Worm (Caenorhabditis elegans): ENCODE results near the gene zim-1.

ce11 chrIV:10513266-10513665 lies 33.6 kb upstream of the zim-1 start:
- TF ChIP-seq tab-1 (GFP tag; IDR thresholded peaks at IDR 0.05) = no peak
- no peak for TF ChIP-seq T22C8.4 (GFP tag; IDR thresholded peaks at IDR 0.05)
- no peak for TF ChIP-seq flt-1 (GFP tag; IDR thresholded peaks at IDR 0.05)
- no peak for TF ChIP-seq klf-2 (GFP tag; conservative IDR thresholded peaks at IDR 0.05)
- TF ChIP-seq med-1 (GFP tag; optimal IDR thresholded peaks at IDR 0.05; ENCODE audit: insufficient read depth) = no peak
- no peak for TF ChIP-seq ztf-29 (GFP tag; IDR thresholded peaks at IDR 0.05)

Data from whole organism, midembryonic.